Fruit fly (Drosophila melanogaster) whole organism, embryonic: ENCODE data around the gene fru.

Source experiments
- ATbp ChIP-seq: fragments of 200-800 bp; sonication (Bioruptor generic); optimal IDR thresholded peaks from 2 replicates; lab custom pipeline; 2017; ENCODE audit warnings: missing biosample characterization, mild to moderate bottlenecking, missing genetic modification characterization, missing genetic modification reagents
- C15 ChIP-seq: fragments of 200-800 bp; sonication (Bioruptor generic); IDR thresholded peaks from 3 replicates; pipeline ENCODE4 v1.3.6; 2022; ENCODE audit warnings: missing biosample characterization, missing genetic modification characterization
- CG11247 ChIP-seq: fragments of 200-800 bp; sonication (Bioruptor generic); IDR thresholded peaks from 2 replicates; pipeline ENCODE4 v1.3.6; 2022; ENCODE audit warnings: missing biosample characterization, missing genetic modification characterization
- CG11398 ChIP-seq: fragments of 200-800 bp; sonication (Bioruptor generic); optimal IDR thresholded peaks from 2 replicates; lab custom pipeline; 2016; ENCODE audit warnings: missing biosample characterization, missing genetic modification characterization
- CG12236 ChIP-seq: fragments of 200-800 bp; sonication (Bioruptor generic); optimal IDR thresholded peaks from 2 replicates; lab custom pipeline; 2016; ENCODE audit warnings: missing biosample characterization, missing genetic modification characterization
- CG1233 ChIP-seq: fragments of 200-800 bp; sonication (Bioruptor generic); optimal IDR thresholded peaks from 4 replicates; lab custom pipeline; 2018; ENCODE audit warnings: missing biosample characterization, mild to moderate bottlenecking, missing genetic modification characterization
- CG12391 ChIP-seq: fragments of 200-800 bp; sonication (Bioruptor generic); optimal IDR thresholded peaks from 3 replicates; lab custom pipeline; 2018; ENCODE audit warnings: missing biosample characterization, mild to moderate bottlenecking, missing genetic modification characterization, moderate library complexity
- CG13424 ChIP-seq: fragments of 200-800 bp; sonication (Bioruptor generic); optimal IDR thresholded peaks from 2 replicates; lab custom pipeline; 2019; ENCODE audit warnings: missing biosample characterization, mild to moderate bottlenecking, missing genetic modification characterization, moderate library complexity
- CG14050 ChIP-seq: fragments of 200-800 bp; sonication (Bioruptor generic); IDR thresholded peaks from 3 replicates; pipeline ENCODE4 v1.3.6; 2022; ENCODE audit warnings: missing biosample characterization, missing genetic modification characterization
- CG1647 ChIP-seq: fragments of 200-800 bp; sonication (Bioruptor generic); optimal IDR thresholded peaks from 3 replicates; lab custom pipeline; 2016; ENCODE audit warnings: missing biosample characterization, missing genetic modification characterization
- CG2120 ChIP-seq: fragments of 200-800 bp; sonication (Bioruptor generic); optimal IDR thresholded peaks from 3 replicates; lab custom pipeline; 2016; ENCODE audit warnings: missing biosample characterization, missing genetic modification characterization
- CG3407 ChIP-seq: fragments of 200-800 bp; sonication (Bioruptor generic); optimal IDR thresholded peaks from 2 replicates; lab custom pipeline; 2018; ENCODE audit warnings: missing biosample characterization, mild to moderate bottlenecking, missing genetic modification characterization
- CG7786 ChIP-seq: fragments of 200-800 bp; sonication (Bioruptor generic); optimal IDR thresholded peaks from 2 replicates; lab custom pipeline; 2016; ENCODE audit warnings: missing biosample characterization, missing genetic modification characterization
- CG7839 ChIP-seq: fragments of 200-800 bp; sonication (Bioruptor generic); optimal IDR thresholded peaks from 3 replicates; lab custom pipeline; 2018; ENCODE audit warnings: missing biosample characterization, mild to moderate bottlenecking, missing genetic modification characterization, moderate library complexity
- CG7963 ChIP-seq: fragments of 200-800 bp; sonication (Bioruptor generic); IDR thresholded peaks from 3 replicates; pipeline ENCODE4 v1.3.6; 2022; ENCODE audit warnings: missing biosample characterization, missing genetic modification characterization; ENCODE audit not compliant: partially characterized antibody
- CG9437 ChIP-seq: fragments of 200-800 bp; sonication (Bioruptor generic); optimal IDR thresholded peaks from 2 replicates; lab custom pipeline; 2018; ENCODE audit warnings: missing biosample characterization, mild to moderate bottlenecking, missing genetic modification characterization
- CHES-1-like ChIP-seq: fragments of 200-800 bp; sonication (Bioruptor generic); optimal IDR thresholded peaks from 2 replicates; lab custom pipeline; 2016; ENCODE audit warnings: missing biosample characterization, missing genetic modification characterization
- Camta ChIP-seq: fragments of 200-800 bp; sonication (Bioruptor generic); optimal IDR thresholded peaks from 2 replicates; lab custom pipeline; 2016; ENCODE audit warnings: missing biosample characterization, missing genetic modification characterization
- CoRest ChIP-seq: fragments of 200-800 bp; sonication (Bioruptor generic); optimal IDR thresholded peaks from 3 replicates; lab custom pipeline; 2018; ENCODE audit warnings: missing biosample characterization, mild to moderate bottlenecking, missing genetic modification characterization, moderate library complexity
- Deaf1 ChIP-seq: fragments of 200-800 bp; optimal IDR thresholded peaks from 3 replicates; lab custom pipeline; 2019; ENCODE audit warnings: missing biosample characterization, mild to moderate bottlenecking, missing genetic modification characterization, moderate library complexity
- Gug ChIP-seq: fragments of 200-800 bp; sonication (Bioruptor generic); IDR thresholded peaks from 4 replicates; pipeline ENCODE4 v1.3.6; 2022; ENCODE audit warnings: missing biosample characterization, missing genetic modification characterization
- H15 ChIP-seq: fragments of 200-800 bp; sonication (Bioruptor generic); IDR thresholded peaks from 3 replicates; pipeline ENCODE4 v1.3.6; 2022; ENCODE audit warnings: missing biosample characterization, missing genetic modification characterization
- MBD-R2 ChIP-seq: fragments of 200-800 bp; sonication (Bioruptor generic); IDR thresholded peaks from 2 replicates; pipeline ENCODE4 v1.3.6; 2022; ENCODE audit warnings: missing biosample characterization, missing genetic modification characterization
- Rx ChIP-seq: fragments of 200-800 bp; sonication (Bioruptor generic); IDR thresholded peaks from 2 replicates; pipeline ENCODE4 v1.3.6; 2022; ENCODE audit warnings: missing biosample characterization, missing genetic modification characterization
- Spps ChIP-seq: fragments of 200-800 bp; sonication (Bioruptor generic); optimal IDR thresholded peaks from 2 replicates; lab custom pipeline; 2018; ENCODE audit warnings: missing biosample characterization, mild to moderate bottlenecking, missing genetic modification characterization
- TFAM ChIP-seq: fragments of 200-800 bp; sonication (Bioruptor generic); optimal IDR thresholded peaks from 2 replicates; lab custom pipeline; 2017; ENCODE audit warnings: missing biosample characterization, missing genetic modification characterization, inconsistent platforms
- Trl ChIP-seq, 3 experiments: fragments of >200 bp in 2 of 3; fragments of 200-800 bp in 1 of 3; sonication (Bioruptor generic) in 1 of 3; optimal IDR thresholded peaks; 2 replicates in 1 of 3; 3 replicates in 2 of 3; lab custom pipeline; 2016 to 2017; ENCODE audit warnings: missing biosample characterization in 1 of 3, missing genetic modification characterization in 1 of 3
- aop ChIP-seq: fragments of 200-800 bp; sonication (Bioruptor generic); IDR thresholded peaks from 2 replicates; pipeline ENCODE4 v1.3.6; 2022; ENCODE audit warnings: missing biosample characterization, missing genetic modification characterization
- ash1 ChIP-seq: fragments of 200-800 bp; sonication (Bioruptor generic); optimal IDR thresholded peaks from 2 replicates; lab custom pipeline; 2018; ENCODE audit warnings: missing biosample characterization, mild to moderate bottlenecking, missing genetic modification characterization
- cato ChIP-seq: fragments of 200-800 bp; sonication (Bioruptor generic); optimal IDR thresholded peaks from 2 replicates; lab custom pipeline; 2016; ENCODE audit warnings: missing biosample characterization, missing genetic modification characterization, borderline replicate concordance
- chinmo ChIP-seq: fragments of 200-800 bp; sonication (Bioruptor generic); IDR thresholded peaks from 4 replicates; pipeline ENCODE4 v1.3.6; 2022; ENCODE audit warnings: missing biosample characterization, missing genetic modification characterization; ENCODE audit not compliant: partially characterized antibody
- fd3F ChIP-seq: fragments of 200-800 bp; sonication (Bioruptor generic); optimal IDR thresholded peaks from 2 replicates; lab custom pipeline; 2018; ENCODE audit warnings: missing biosample characterization, mild to moderate bottlenecking, missing genetic modification characterization, moderate library complexity
- gce ChIP-seq: fragments of 200-800 bp; sonication (Bioruptor generic); IDR thresholded peaks from 3 replicates; pipeline ENCODE4 v1.3.6; 2022; ENCODE audit warnings: missing biosample characterization, missing genetic modification characterization
- gro ChIP-seq: fragments of 200-800 bp; sonication (Bioruptor generic); optimal IDR thresholded peaks from 2 replicates; lab custom pipeline; 2016; ENCODE audit warnings: missing biosample characterization, missing genetic modification characterization
- hbn ChIP-seq: fragments of 200-800 bp; sonication (Bioruptor generic); IDR thresholded peaks from 2 replicates; pipeline ENCODE4 v1.3.6; 2022; ENCODE audit warnings: missing biosample characterization, missing genetic modification characterization; ENCODE audit not compliant: partially characterized antibody
- luna ChIP-seq: fragments of 200-800 bp; sonication (Bioruptor generic); optimal IDR thresholded peaks from 2 replicates; lab custom pipeline; 2016; ENCODE audit warnings: missing biosample characterization, missing genetic modification characterization
- maf-S ChIP-seq: fragments of 200-800 bp; sonication (Bioruptor generic); optimal IDR thresholded peaks from 2 replicates; lab custom pipeline; 2016; ENCODE audit warnings: missing biosample characterization, missing genetic modification characterization
- pum ChIP-seq: fragments of 200-800 bp; sonication (Bioruptor generic); optimal IDR thresholded peaks from 2 replicates; lab custom pipeline; 2016; ENCODE audit warnings: missing biosample characterization, missing genetic modification characterization
- pzg ChIP-seq: fragments of 200-800 bp; sonication (Bioruptor generic); optimal IDR thresholded peaks from 3 replicates; lab custom pipeline; 2018; ENCODE audit warnings: missing biosample characterization, mild to moderate bottlenecking, missing genetic modification characterization, moderate library complexity
- sd ChIP-seq: fragments of 200-800 bp; sonication (Bioruptor generic); optimal IDR thresholded peaks from 3 replicates; lab custom pipeline; 2018; ENCODE audit warnings: missing biosample characterization, mild to moderate bottlenecking, missing genetic modification characterization, moderate library complexity
- shn ChIP-seq: fragments of 200-800 bp; sonication (Bioruptor generic); optimal IDR thresholded peaks from 3 replicates; lab custom pipeline; 2016; ENCODE audit warnings: missing biosample characterization, missing genetic modification characterization
- slou ChIP-seq: fragments of 200-800 bp; sonication (Bioruptor generic); optimal IDR thresholded peaks from 3 replicates; lab custom pipeline; 2016; ENCODE audit warnings: missing biosample characterization, missing genetic modification characterization
- sna ChIP-seq: fragments of 200-800 bp; sonication (Bioruptor generic); IDR thresholded peaks from 2 replicates; pipeline ENCODE4 v1.3.6; 2022; ENCODE audit warnings: missing biosample characterization, missing genetic modification characterization; ENCODE audit not compliant: partially characterized antibody
- stc ChIP-seq: fragments of 200-800 bp; sonication (Bioruptor generic); IDR thresholded peaks from 2 replicates; pipeline ENCODE4 v1.3.6; 2022; ENCODE audit warnings: missing biosample characterization, missing genetic modification characterization
- ttk ChIP-seq: fragments of 200-800 bp; sonication (Bioruptor generic); IDR thresholded peaks from 2 replicates; pipeline ENCODE4 v2.1.2; 2022; ENCODE audit warnings: missing biosample characterization, missing genetic modification characterization
- tx ChIP-seq: fragments of 200-800 bp; sonication (Bioruptor generic); optimal IDR thresholded peaks from 2 replicates; lab custom pipeline; 2016; ENCODE audit warnings: missing biosample characterization, missing genetic modification characterization
- wor ChIP-seq: fragments of 200-800 bp; sonication (Bioruptor generic); IDR thresholded peaks from 2 replicates; pipeline ENCODE4 v1.3.6; 2022; ENCODE audit warnings: missing biosample characterization, missing genetic modification characterization
- z ChIP-seq: fragments of 200-800 bp; sonication (Bioruptor generic); IDR thresholded peaks from 3 replicates; pipeline ENCODE4 v1.3.6; 2022; ENCODE audit warnings: missing biosample characterization, missing genetic modification characterization
- zen ChIP-seq: fragments of 200-800 bp; sonication (Bioruptor generic); optimal IDR thresholded peaks from 3 replicates; lab custom pipeline; 2018; ENCODE audit warnings: missing biosample characterization, mild to moderate bottlenecking, missing genetic modification characterization, moderate library complexity
- zen2 ChIP-seq: fragments of 200-800 bp; sonication (Bioruptor generic); IDR thresholded peaks from 3 replicates; pipeline ENCODE4 v1.3.6; 2022; ENCODE audit warnings: missing biosample characterization, missing genetic modification characterization; ENCODE audit not compliant: partially characterized antibody

The fru gene

DNA sequence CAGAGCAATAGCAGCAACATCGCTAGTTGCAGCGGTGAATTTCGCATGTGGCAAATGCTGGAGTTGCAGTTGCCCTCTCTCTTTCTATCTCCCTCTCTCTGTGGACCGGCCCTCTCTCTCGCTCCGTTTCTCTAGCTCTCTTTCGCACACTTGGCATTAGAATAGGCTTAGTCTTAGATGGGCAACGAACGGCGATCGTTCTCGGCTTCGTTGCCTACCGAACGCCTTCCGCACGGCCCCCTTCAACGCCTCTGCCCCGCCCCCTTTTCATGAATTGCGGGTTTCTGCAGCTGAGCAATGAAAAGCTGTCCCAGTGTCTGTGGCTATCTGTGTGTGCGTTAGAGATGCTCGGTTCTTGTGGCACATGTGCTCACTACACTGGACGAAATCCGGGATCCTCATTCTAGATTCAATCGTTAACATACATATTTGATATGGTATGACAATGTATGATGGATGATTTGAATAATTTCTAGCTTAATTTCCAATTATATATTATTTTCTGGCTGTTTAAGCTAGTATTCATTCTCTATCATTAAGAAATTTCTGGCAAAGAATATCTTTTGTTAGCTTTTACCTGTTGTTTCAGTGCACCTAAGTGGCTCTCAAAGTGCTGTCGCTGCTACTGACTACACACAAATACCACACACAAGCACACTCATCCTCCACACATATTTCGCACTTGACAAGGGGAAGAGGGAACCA lies 64.5 kb downstream of the fru start (continued):
- no peak for TF ChIP-seq CG11247 (GFP tag; lab: Robert Waterston, UW)
- TF ChIP-seq CG1233 (GFP tag; lab: Kevin White, UChicago): no peak
- TF ChIP-seq CG1647: no peak
- TF ChIP-seq tx: no peak
- TF ChIP-seq CHES-1-like (GFP tag; lab: Kevin White, UChicago): no peak
- TF ChIP-seq C15 (GFP tag; lab: Robert Waterston, UW): no peak
- no peak for TF ChIP-seq Spps
- peak in 1 of 2 experiments; percentile 6 for TF ChIP-seq Trl (optimal IDR thresholded peaks at IDR 0.05; lab: Kevin White, UChicago)
- no peak for TF ChIP-seq Trl (GFP tag; optimal IDR thresholded peaks at IDR 0.05; lab: Kevin White, UChicago)
- no peak for TF ChIP-seq zen2
- TF ChIP-seq CG7786 (GFP tag; lab: Kevin White, UChicago): peak; percentile 0
- TF ChIP-seq z (GFP tag; lab: Robert Waterston, UW): no peak
- TF ChIP-seq fd3F: no peak
- no peak for TF ChIP-seq Camta (GFP tag; lab: Kevin White, UChicago)
- no peak for TF ChIP-seq shn (GFP tag; lab: Kevin White, UChicago)
- no peak for TF ChIP-seq CG3407
- peak; percentile 6 for TF ChIP-seq CG7839 (tag; lab: Kevin White, UChicago)
- TF ChIP-seq gro (GFP tag; lab: Kevin White, UChicago): no peak
- TF ChIP-seq maf-S (GFP tag; lab: Kevin White, UChicago): no peak
- no peak for TF ChIP-seq TFAM (GFP tag; lab: Kevin White, UChicago)
- TF ChIP-seq slou: no peak
- TF ChIP-seq CG7963 (GFP tag; lab: Robert Waterston, UW): no peak
- TF ChIP-seq H15 (GFP tag; lab: Robert Waterston, UW): no peak
- no peak for TF ChIP-seq sd (tag; lab: Kevin White, UChicago)
- no peak for TF ChIP-seq MBD-R2 (GFP tag; lab: Robert Waterston, UW)
- TF ChIP-seq CG12236 (GFP tag; lab: Kevin White, UChicago): no peak
- TF ChIP-seq CG13424 (tag; lab: Kevin White, UChicago): peak; percentile 4
- no peak for TF ChIP-seq pzg (GFP tag; lab: Kevin White, UChicago)
- TF ChIP-seq CoRest (tag; lab: Kevin White, UChicago): no peak
- TF ChIP-seq hbn: no peak
- TF ChIP-seq Deaf1: peak; percentile 70
- no peak for TF ChIP-seq CG12391 (tag; lab: Kevin White, UChicago)
- TF ChIP-seq sna (GFP tag; lab: Robert Waterston, UW): no peak
- no peak for TF ChIP-seq Rx (GFP tag; lab: Robert Waterston, UW)
- peak; percentile 47 for TF ChIP-seq CG2120 (GFP tag; lab: Kevin White, UChicago)
- TF ChIP-seq wor: no peak
- TF ChIP-seq cato: no peak
- TF ChIP-seq gce (GFP tag; lab: Robert Waterston, UW): no peak
- TF ChIP-seq chinmo (GFP tag; lab: Robert Waterston, UW): no peak
- no peak for TF ChIP-seq Gug (GFP tag; lab: Robert Waterston, UW)
- TF ChIP-seq stc (GFP tag; lab: Robert Waterston, UW): no peak
- no peak for TF ChIP-seq ash1 (GFP tag; lab: Kevin White, UChicago)
- TF ChIP-seq CG9437 (GFP tag; lab: Kevin White, UChicago): no peak
- TF ChIP-seq ttk (GFP tag; lab: Robert Waterston, UW): no peak
- TF ChIP-seq zen: no peak
- TF ChIP-seq CG11398 (GFP tag; lab: Kevin White, UChicago): no peak
- no peak for TF ChIP-seq aop (GFP tag; lab: Robert Waterston, UW)
- TF ChIP-seq ATbp (GFP tag; lab: Kevin White, UChicago): no peak
- TF ChIP-seq CG14050 (GFP tag; lab: Robert Waterston, UW): no peak
- TF ChIP-seq luna (GFP tag; lab: Kevin White, UChicago): no peak
- TF ChIP-seq pum (GFP tag; lab: Kevin White, UChicago): no peak
